Worm (Caenorhabditis elegans) whole organism, mixed stage, embryonic: ENCODE measurements around the gene nhr-15.

Source experiments
- M03D4.4 ChIP-seq: sonication (generic microtip); optimal IDR thresholded peaks from 2 replicates; lab custom pipeline; 2017; ENCODE audit warnings: mild to moderate bottlenecking, missing genetic modification characterization, missing compliant biosample characterization
- bed-3 ChIP-seq: fragments of 200-800 bp; sonication (Bioruptor generic); optimal IDR thresholded peaks from 3 replicates; lab custom pipeline; 2018; ENCODE audit warnings: mild to moderate bottlenecking, missing genetic modification characterization, moderate library complexity, missing compliant biosample characterization
- ceh-43 ChIP-seq: fragments of 200-800 bp; sonication (Bioruptor generic); optimal IDR thresholded peaks from 2 replicates; lab custom pipeline; 2018; ENCODE audit warnings: mild to moderate bottlenecking, missing genetic modification characterization, moderate library complexity, missing compliant biosample characterization
- ceh-83 ChIP-seq: fragments of 200-800 bp; sonication (Bioruptor generic); optimal IDR thresholded peaks from 2 replicates; lab custom pipeline; 2018; ENCODE audit warnings: mild to moderate bottlenecking, missing genetic modification characterization, missing compliant biosample characterization
- ces-1 ChIP-seq: fragments of 150-350 bp; optimal IDR thresholded peaks from 2 replicates; lab custom pipeline; 2014; ENCODE audit warnings: missing biosample characterization, missing genetic modification reagents, missing genetic modification characterization
- cnd-1 ChIP-seq: fragments of 200-800 bp; sonication (Bioruptor generic); optimal IDR thresholded peaks from 2 replicates; lab custom pipeline; 2018; ENCODE audit warnings: mild to moderate bottlenecking, missing genetic modification characterization, missing compliant biosample characterization
- drap-1 ChIP-seq: fragments of 200-800 bp; sonication (Bioruptor generic); optimal IDR thresholded peaks from 3 replicates; lab custom pipeline; 2018; ENCODE audit warnings: mild to moderate bottlenecking, missing genetic modification characterization, missing compliant biosample characterization
- elt-1 ChIP-seq: sonication (generic microtip); optimal IDR thresholded peaks from 2 replicates; lab custom pipeline; 2017; ENCODE audit warnings: missing genetic modification characterization, mild to moderate bottlenecking, missing compliant biosample characterization, antibody characterized with exemption, moderate library complexity, borderline replicate concordance; ENCODE audit not compliant: insufficient read depth
- elt-3 ChIP-seq: fragments of 150-350 bp; optimal IDR thresholded peaks from 2 replicates; lab custom pipeline; 2014; ENCODE audit warnings: missing biosample characterization, missing genetic modification characterization
- flh-1 ChIP-seq: fragments of 200-800 bp; sonication (Bioruptor generic); optimal IDR thresholded peaks from 2 replicates; lab custom pipeline; 2018; ENCODE audit warnings: mild to moderate bottlenecking, missing genetic modification characterization, moderate library complexity, missing compliant biosample characterization
- ham-2 ChIP-seq: fragments of 200-800 bp; sonication (Bioruptor generic); optimal IDR thresholded peaks from 2 replicates; lab custom pipeline; 2018; ENCODE audit warnings: mild to moderate bottlenecking, missing genetic modification characterization, missing compliant biosample characterization
- hlh-1 ChIP-seq: fragments of 150-350 bp; optimal IDR thresholded peaks from 2 replicates; lab custom pipeline; 2014; ENCODE audit warnings: missing biosample characterization, missing genetic modification reagents, missing genetic modification characterization
- lin-13 ChIP-seq: fragments of 150-350 bp; optimal IDR thresholded peaks from 2 replicates; lab custom pipeline; 2014; ENCODE audit warnings: missing biosample characterization, missing genetic modification characterization
- lin-32 ChIP-seq: fragments of 200-800 bp; sonication (Bioruptor generic); optimal IDR thresholded peaks from 2 replicates; lab custom pipeline; 2018; ENCODE audit warnings: mild to moderate bottlenecking, missing genetic modification characterization, missing compliant biosample characterization
- lsy-2 ChIP-seq: fragments of 150-350 bp; optimal IDR thresholded peaks from 2 replicates; lab custom pipeline; 2014; ENCODE audit warnings: missing biosample characterization, missing genetic modification characterization
- mab-5 ChIP-seq: fragments of 150-350 bp; optimal IDR thresholded peaks from 2 replicates; lab custom pipeline; 2014; ENCODE audit warnings: missing biosample characterization, missing genetic modification characterization
- mep-1 ChIP-seq: fragments of 150-350 bp; optimal IDR thresholded peaks from 2 replicates; lab custom pipeline; 2017; ENCODE audit warnings: missing biosample characterization, missing genetic modification reagents, missing genetic modification characterization, inconsistent platforms
- mls-2 ChIP-seq: sonication (generic microtip); optimal IDR thresholded peaks from 2 replicates; lab custom pipeline; 2016; ENCODE audit warnings: mild to moderate bottlenecking, missing genetic modification characterization, moderate library complexity, missing compliant biosample characterization
- nhr-12 ChIP-seq: fragments of 150-350 bp; optimal IDR thresholded peaks from 2 replicates; lab custom pipeline; 2014; ENCODE audit warnings: missing biosample characterization, missing genetic modification characterization
- nhr-28 ChIP-seq: fragments of 150-350 bp; optimal IDR thresholded peaks from 2 replicates; lab custom pipeline; 2014; ENCODE audit warnings: missing biosample characterization, missing genetic modification characterization
- sem-2 ChIP-seq: fragments of 200-800 bp; sonication (Bioruptor generic); optimal IDR thresholded peaks from 2 replicates; lab custom pipeline; 2018; ENCODE audit warnings: mild to moderate bottlenecking, missing genetic modification characterization, missing compliant biosample characterization
- snpc-4 ChIP-seq: fragments of 150-350 bp; optimal IDR thresholded peaks from 2 replicates; lab custom pipeline; 2014; ENCODE audit warnings: missing biosample characterization, missing genetic modification characterization
- sptf-1 ChIP-seq: sonication (generic microtip); optimal IDR thresholded peaks from 2 replicates; lab custom pipeline; 2017; ENCODE audit warnings: mild to moderate bottlenecking, missing genetic modification characterization, moderate library complexity, missing compliant biosample characterization
- tbx-8 ChIP-seq: fragments of 200-800 bp; sonication (Bioruptor generic); optimal IDR thresholded peaks from 2 replicates; lab custom pipeline; 2018; ENCODE audit warnings: mild to moderate bottlenecking, missing genetic modification characterization, moderate library complexity, missing compliant biosample characterization
- zip-8 ChIP-seq: fragments of 150-350 bp; optimal IDR thresholded peaks from 2 replicates; lab custom pipeline; 2014; ENCODE audit warnings: missing biosample characterization, missing genetic modification characterization

nhr-15 gene

DNA sequence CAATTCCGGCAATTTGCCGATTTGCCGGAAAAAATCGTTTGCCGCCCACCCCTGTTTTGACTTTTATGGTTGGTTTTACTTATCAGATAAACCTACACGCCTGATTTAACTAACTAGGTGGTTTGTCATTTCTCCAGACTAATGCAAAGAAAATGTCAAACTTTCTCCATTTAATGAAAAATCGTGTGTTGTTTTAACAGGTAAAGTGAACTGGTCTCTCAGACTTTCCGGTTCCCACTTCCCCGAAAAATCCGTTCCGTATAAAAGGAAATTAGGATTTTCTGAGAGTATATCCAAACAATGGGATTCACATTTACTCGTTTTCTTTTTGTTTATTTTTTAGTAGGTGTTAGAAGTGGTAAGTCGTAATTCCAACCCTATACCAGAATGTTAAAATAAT is 52.1 kb downstream of the nhr-15 start, which contains the start of gene mltn-6:
Gene mltn-6 (plus strand): TSS at position 301 of the 400 bp plus-strand sequence.
- TF ChIP-seq mab-5 (no peak), zip-8 (tag; lab: Kevin White, UChicago) (no peak), elt-3 (tag; lab: Kevin White, UChicago) (no peak), drap-1 (GFP tag; lab: Kevin White, UChicago) (no peak), ces-1 (GFP tag; lab: Kevin White, UChicago) (no peak), ceh-83 (no peak), flh-1 (GFP tag; lab: Kevin White, UChicago) (no peak), M03D4.4 (tag; lab: Kevin White, UChicago) (no peak), sem-2 (GFP tag; lab: Kevin White, UChicago) (no peak), cnd-1 (tag; lab: Kevin White, UChicago) (no peak), sptf-1 (tag; lab: Kevin White, UChicago) (no peak), mep-1 (tag; lab: Kevin White, UChicago) (no peak), ham-2 (no peak), snpc-4 (tag; lab: Kevin White, UChicago) (no peak), ceh-43 (GFP tag; lab: Kevin White, UChicago) (no peak)

DNA sequence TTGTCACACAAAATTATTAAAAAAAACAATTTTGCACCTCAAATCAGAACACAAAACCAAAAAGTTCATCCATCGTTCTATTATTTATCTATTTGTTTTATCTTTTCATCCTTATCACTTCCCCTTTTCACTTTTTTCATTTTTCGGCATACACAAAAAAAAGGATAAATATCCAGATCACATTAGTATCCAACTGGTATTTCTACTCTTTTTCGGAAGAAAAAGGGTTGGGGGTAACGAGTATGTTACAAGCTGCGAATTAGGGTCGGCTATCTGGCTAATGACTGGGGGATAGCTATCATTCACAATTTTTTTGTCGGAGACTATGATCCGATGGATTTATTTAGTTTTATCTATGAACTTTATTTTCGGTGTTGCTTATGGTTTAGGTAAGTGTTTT is 57.5 kb downstream of the nhr-15 start, which contains the start of gene mltn-7:
Gene mltn-7 (plus strand): TSS at position 301 of the 400 bp plus-strand sequence.
- TF ChIP-seq flh-1 (GFP tag; lab: Kevin White, UChicago) (no peak), nhr-28 (no peak), ces-1 (GFP tag; lab: Kevin White, UChicago) (no peak), lin-13 (tag; lab: Kevin White, UChicago) (no peak), bed-3 (no peak), snpc-4 (tag; lab: Kevin White, UChicago) (no peak), tbx-8 (no peak), elt-1 (tag; lab: Kevin White, UChicago) (no peak), mls-2 (tag; lab: Kevin White, UChicago) (no peak), lsy-2 (tag; lab: Kevin White, UChicago) (no peak), zip-8 (tag; lab: Kevin White, UChicago) (no peak), nhr-12 (tag; lab: Kevin White, UChicago) (no peak), ham-2 (no peak), drap-1 (GFP tag; lab: Kevin White, UChicago) (no peak), hlh-1 (tag; lab: Kevin White, UChicago) (no peak)

DNA sequence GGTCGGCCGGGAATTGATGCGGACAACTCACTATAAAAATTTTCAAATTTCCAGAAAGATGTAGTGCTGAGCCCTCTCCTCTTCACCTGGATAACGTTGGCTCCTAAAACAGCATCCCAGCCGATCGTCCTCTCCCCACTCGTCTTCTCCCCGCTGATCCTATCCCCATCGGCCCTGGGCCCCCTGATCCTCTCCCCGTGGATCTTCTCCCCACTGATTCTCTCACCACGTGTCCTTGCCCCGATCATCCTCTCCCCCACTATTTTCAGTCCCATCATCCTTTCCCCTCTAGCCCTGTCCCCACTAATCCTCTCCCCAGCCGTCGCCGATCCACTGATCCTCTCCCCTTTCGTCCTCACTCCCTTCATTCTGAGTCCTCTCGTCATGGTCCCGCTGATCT is 60.7 kb downstream of the nhr-15 start:
- TF ChIP-seq sptf-1 (tag; lab: Kevin White, UChicago): no peak
- TF ChIP-seq drap-1 (GFP tag; lab: Kevin White, UChicago): no peak
- TF ChIP-seq lin-32 (GFP tag; lab: Kevin White, UChicago): no peak
